Fruit fly (Drosophila melanogaster): Measurements from ENCODE around the gene CG31677.

The CG31677 gene

DNA sequence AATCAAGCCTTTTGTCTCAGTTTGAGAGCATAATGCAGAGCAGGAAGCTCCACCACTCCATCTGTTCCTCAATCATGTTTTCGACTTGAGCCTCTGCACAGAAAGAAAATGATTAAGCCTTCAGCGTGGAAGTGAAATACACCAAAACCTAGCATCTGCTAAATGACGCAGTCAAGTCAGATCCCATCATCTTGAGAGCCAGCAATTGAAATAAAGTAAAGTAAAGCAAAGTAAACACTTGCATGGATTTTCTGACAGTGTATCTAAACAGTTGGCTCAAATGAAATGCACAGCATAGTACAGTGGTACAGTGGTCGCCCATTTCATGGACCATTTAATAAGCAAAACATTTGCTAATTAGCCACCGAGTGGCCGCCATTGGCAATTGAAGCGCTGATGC lies 6.3 kb downstream of the CG31677 start:
- no peak for TF ChIP-seq psq (optimal IDR thresholded peaks at IDR 0.05)
- TF ChIP-seq usp (GFP tag; optimal IDR thresholded peaks at IDR 0.05): no peak
- TF ChIP-seq pan (optimal IDR thresholded peaks at IDR 0.05): no peak
- TF ChIP-seq CG8478 (optimal IDR thresholded peaks at IDR 0.05): no peak
- TF ChIP-seq Dll (optimal IDR thresholded peaks at IDR 0.05): no peak
- TF ChIP-seq EcR (GFP tag; optimal IDR thresholded peaks at IDR 0.05): no peak

DNA sequence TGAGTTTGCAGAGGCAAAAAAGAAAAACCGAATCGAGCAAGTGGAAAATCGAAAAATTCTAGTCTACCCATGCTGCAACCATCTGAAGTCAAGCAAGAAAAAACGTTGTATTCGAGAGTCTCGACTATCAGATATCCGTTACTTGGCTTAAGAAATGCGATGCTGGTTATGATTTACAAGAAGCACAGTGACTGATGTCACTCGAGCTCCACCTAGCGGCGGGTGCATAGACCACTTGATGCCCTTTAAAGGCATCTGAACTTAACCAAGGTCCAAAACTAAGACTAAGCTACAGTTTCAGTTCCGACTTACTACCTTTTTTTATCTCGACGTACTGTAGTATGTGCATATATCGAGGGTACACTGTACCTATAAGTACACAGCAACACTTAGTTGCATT lies 28.1 kb downstream of the CG31677 start:
- TF ChIP-seq Dll (optimal IDR thresholded peaks at IDR 0.05) (no peak), usp (GFP tag; optimal IDR thresholded peaks at IDR 0.05) (no peak), EcR (GFP tag; optimal IDR thresholded peaks at IDR 0.05) (no peak), psq (optimal IDR thresholded peaks at IDR 0.05) (no peak), CG8478 (optimal IDR thresholded peaks at IDR 0.05) (no peak), pan (optimal IDR thresholded peaks at IDR 0.05) (no peak)

DNA sequence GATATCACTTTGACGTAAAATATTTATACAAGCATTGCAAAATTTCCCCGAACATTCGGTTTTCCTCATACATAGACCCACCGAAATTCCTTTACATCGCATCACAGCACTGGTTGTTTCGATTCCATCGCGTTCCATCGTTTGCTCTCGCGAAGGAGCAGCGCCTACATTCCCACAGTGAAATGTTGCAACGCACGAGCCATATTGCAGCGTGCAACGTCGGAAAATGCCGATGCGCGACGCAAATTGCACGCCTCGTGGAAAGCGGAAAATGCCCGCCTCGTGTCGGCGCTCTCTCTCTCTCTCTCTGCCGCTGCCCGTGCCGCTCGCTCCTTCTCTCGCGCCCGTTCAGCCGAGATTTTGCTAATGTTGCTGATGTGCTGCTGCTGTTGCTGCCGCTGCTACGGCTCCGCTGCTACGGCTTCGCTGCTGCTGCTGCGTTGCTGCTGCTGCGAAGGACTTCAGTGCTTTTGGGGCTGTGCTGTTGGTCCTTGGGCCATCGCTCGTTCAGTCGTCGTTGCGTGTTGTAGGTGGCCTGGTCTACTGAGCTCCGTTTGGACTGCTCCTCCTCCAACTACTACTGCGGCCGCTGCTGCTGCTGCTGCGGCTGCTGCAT lies 42.1 kb downstream of the CG31677 start:
- TF ChIP-seq CG8478 (optimal IDR thresholded peaks at IDR 0.05) (no peak), Dll (optimal IDR thresholded peaks at IDR 0.05) (no peak), EcR (GFP tag; optimal IDR thresholded peaks at IDR 0.05) (no peak), pan (optimal IDR thresholded peaks at IDR 0.05) (no peak), usp (GFP tag; optimal IDR thresholded peaks at IDR 0.05) (no peak), psq (optimal IDR thresholded peaks at IDR 0.05) (no peak)

DNA sequence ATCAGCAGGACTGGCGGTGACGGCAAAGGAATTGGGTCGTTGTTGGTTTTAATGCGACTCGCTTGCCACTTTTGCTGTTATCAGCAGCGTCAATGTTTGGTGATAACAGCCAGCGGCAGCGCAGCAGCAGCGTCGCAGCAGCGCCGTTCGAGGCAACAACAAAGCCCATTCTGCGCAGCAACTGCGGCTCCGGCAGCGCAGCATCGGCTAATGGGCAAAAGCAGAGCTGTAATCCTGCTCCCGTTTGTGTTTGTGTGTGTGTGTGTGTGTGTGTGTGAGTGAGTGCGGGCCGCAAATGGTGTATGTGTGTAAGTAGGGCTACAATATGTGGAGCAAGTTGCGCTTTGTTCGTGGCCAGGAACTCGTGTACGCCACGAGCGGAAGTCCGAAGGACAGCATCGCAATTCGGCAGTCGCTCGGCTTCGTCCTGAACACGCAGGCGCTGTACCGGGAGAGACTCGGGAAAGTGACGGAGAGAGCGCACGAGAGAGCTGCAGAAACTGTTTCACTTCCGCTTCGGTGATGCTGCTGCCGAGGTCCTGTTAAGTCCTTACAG lies 42.8 kb downstream of the CG31677 start:
- TF ChIP-seq CG8478 (optimal IDR thresholded peaks at IDR 0.05): no peak
- no peak for TF ChIP-seq EcR (GFP tag; optimal IDR thresholded peaks at IDR 0.05)
- TF ChIP-seq pan (optimal IDR thresholded peaks at IDR 0.05): no peak
- no peak for TF ChIP-seq Dll (optimal IDR thresholded peaks at IDR 0.05)
- TF ChIP-seq usp (GFP tag; optimal IDR thresholded peaks at IDR 0.05): no peak
- no peak for TF ChIP-seq psq (optimal IDR thresholded peaks at IDR 0.05)
